Worm (Caenorhabditis elegans) whole organism, L2 larva: Measurements from ENCODE around the gene nucl-1.
A peak's percentile ranks its signal among the peaks of the same experiment; 100 is the strongest.

Source experiments
- C34F6.9 ChIP-seq: fragments of 150-350 bp; optimal IDR thresholded peaks from 2 replicates; lab custom pipeline; 2014; ENCODE audit warnings: missing biosample characterization, missing genetic modification characterization
- F13H6.1 ChIP-seq: sonication (generic microtip); optimal IDR thresholded peaks from 2 replicates; lab custom pipeline; 2016; ENCODE audit warnings: missing genetic modification characterization, missing compliant biosample characterization
- Y55F3AM.14 ChIP-seq: fragments of 200-800 bp; sonication (Bioruptor generic); optimal IDR thresholded peaks from 2 replicates; lab custom pipeline; 2018; ENCODE audit warnings: mild to moderate bottlenecking, missing genetic modification characterization, missing compliant biosample characterization
- ZK546.5 ChIP-seq: sonication (generic microtip); optimal IDR thresholded peaks from 2 replicates; lab custom pipeline; 2017; ENCODE audit warnings: missing biosample characterization, missing genetic modification characterization
- aly-2 ChIP-seq: fragments of 150-350 bp; optimal IDR thresholded peaks from 2 replicates; lab custom pipeline; 2014; ENCODE audit warnings: missing biosample characterization, missing genetic modification characterization
- ceh-16 ChIP-seq: fragments of 150-350 bp; optimal IDR thresholded peaks from 2 replicates; lab custom pipeline; 2014; ENCODE audit warnings: missing biosample characterization, missing genetic modification characterization
- ceh-82 ChIP-seq: fragments of 150-350 bp; optimal IDR thresholded peaks from 2 replicates; lab custom pipeline; 2014; ENCODE audit warnings: missing biosample characterization, missing genetic modification characterization
- dmd-4 ChIP-seq: sonication (generic microtip); optimal IDR thresholded peaks from 2 replicates; lab custom pipeline; 2017; ENCODE audit warnings: missing biosample characterization, missing genetic modification characterization
- egl-27 ChIP-seq: sonication (generic microtip); optimal IDR thresholded peaks from 3 replicates; lab custom pipeline; 2017; ENCODE audit warnings: missing biosample characterization, missing genetic modification reagents, missing genetic modification characterization
- elt-1 ChIP-seq: fragments of 150-350 bp; optimal IDR thresholded peaks from 2 replicates; lab custom pipeline; 2014; ENCODE audit warnings: missing biosample characterization, missing genetic modification characterization
- elt-3 ChIP-seq: sonication (generic microtip); optimal IDR thresholded peaks from 2 replicates; lab custom pipeline; 2017; ENCODE audit warnings: missing biosample characterization, missing genetic modification characterization
- fos-1 ChIP-seq: fragments of 150-350 bp; optimal IDR thresholded peaks from 2 replicates; lab custom pipeline; 2014; ENCODE audit warnings: missing biosample characterization, missing genetic modification characterization
- gmeb-1 ChIP-seq: fragments of 150-350 bp; optimal IDR thresholded peaks from 2 replicates; lab custom pipeline; 2014; ENCODE audit warnings: missing biosample characterization, missing genetic modification characterization
- lin-11 ChIP-seq: fragments of 150-350 bp; sonication (generic microtip); optimal IDR thresholded peaks from 2 replicates; lab custom pipeline; 2014; ENCODE audit warnings: missing biosample characterization, missing genetic modification characterization, inconsistent platforms, mixed read lengths
- lin-13 ChIP-seq: fragments of 150-350 bp; optimal IDR thresholded peaks from 2 replicates; lab custom pipeline; 2014; ENCODE audit warnings: missing biosample characterization, missing genetic modification reagents, missing genetic modification characterization
- lin-39 ChIP-seq: fragments of 150-350 bp; optimal IDR thresholded peaks from 2 replicates; lab custom pipeline; 2014; ENCODE audit warnings: missing biosample characterization, missing genetic modification reagents, missing genetic modification characterization
- lsy-2 ChIP-seq, 2 experiments: fragments of 150-350 bp in 1 of 2; sonication (generic microtip) in 1 of 2; optimal IDR thresholded peaks; 2 replicates each; lab custom pipeline; 2014 to 2017; ENCODE audit warnings: missing biosample characterization in 2 of 2, missing genetic modification characterization in 2 of 2
- mab-5 ChIP-seq: fragments of 150-350 bp; optimal IDR thresholded peaks from 2 replicates; lab custom pipeline; 2014; ENCODE audit warnings: missing biosample characterization, missing genetic modification characterization
- mbf-1 ChIP-seq: sonication (generic microtip); optimal IDR thresholded peaks from 2 replicates; lab custom pipeline; 2017; ENCODE audit warnings: missing biosample characterization, missing genetic modification characterization
- mdl-1 ChIP-seq, 2 experiments: fragments of 150-350 bp in 1 of 2; sonication (generic microtip) in 1 of 2; optimal IDR thresholded peaks; 2 replicates each; lab custom pipeline; 2017; ENCODE audit warnings: missing biosample characterization in 2 of 2, missing genetic modification characterization in 2 of 2
- nhr-10 ChIP-seq: sonication (generic microtip); optimal IDR thresholded peaks from 2 replicates; lab custom pipeline; 2017; ENCODE audit warnings: missing biosample characterization, missing genetic modification characterization
- nhr-12 ChIP-seq: fragments of 150-350 bp; optimal IDR thresholded peaks from 2 replicates; lab custom pipeline; 2014; ENCODE audit warnings: missing biosample characterization, missing genetic modification characterization
- nhr-129 ChIP-seq: fragments of 150-350 bp; optimal IDR thresholded peaks from 2 replicates; lab custom pipeline; 2014; ENCODE audit warnings: missing biosample characterization, missing genetic modification characterization
- nhr-21 ChIP-seq: fragments of 150-350 bp; optimal IDR thresholded peaks from 2 replicates; lab custom pipeline; 2014; ENCODE audit warnings: missing biosample characterization, missing genetic modification characterization
- nhr-237 ChIP-seq: fragments of 150-350 bp; optimal IDR thresholded peaks from 2 replicates; lab custom pipeline; 2014; ENCODE audit warnings: missing biosample characterization, missing genetic modification characterization
- nhr-25 ChIP-seq: fragments of 150-350 bp; sonication (generic microtip); optimal IDR thresholded peaks from 3 replicates; lab custom pipeline; 2014; ENCODE audit warnings: missing biosample characterization, missing genetic modification characterization
- nhr-6 ChIP-seq: fragments of 150-350 bp; optimal IDR thresholded peaks from 2 replicates; lab custom pipeline; 2014; ENCODE audit warnings: missing biosample characterization, missing genetic modification characterization
- nhr-77 ChIP-seq: fragments of 150-350 bp; optimal IDR thresholded peaks from 2 replicates; lab custom pipeline; 2014; ENCODE audit warnings: missing biosample characterization, missing genetic modification characterization
- sem-4 ChIP-seq: fragments of 150-350 bp; optimal IDR thresholded peaks from 2 replicates; lab custom pipeline; 2014; ENCODE audit warnings: missing biosample characterization, missing genetic modification reagents, missing genetic modification characterization
- skn-1 ChIP-seq: sonication (generic microtip); optimal IDR thresholded peaks from 2 replicates; lab custom pipeline; 2017; ENCODE audit warnings: missing biosample characterization, missing genetic modification characterization
- sma-3 ChIP-seq: sonication (generic microtip); optimal IDR thresholded peaks from 2 replicates; lab custom pipeline; 2016; ENCODE audit warnings: missing genetic modification reagents, missing genetic modification characterization, missing compliant biosample characterization
- sma-9 ChIP-seq, 2 experiments: fragments of 150-350 bp in 1 of 2; sonication (generic microtip) in 1 of 2; optimal IDR thresholded peaks; 2 replicates each; lab custom pipeline; 2014 to 2016; ENCODE audit warnings: missing genetic modification characterization in 2 of 2, mild to moderate bottlenecking in 1 of 2, missing biosample characterization in 1 of 2, missing compliant biosample characterization in 1 of 2, missing genetic modification reagents in 1 of 2, moderate library complexity in 1 of 2
- snpc-4 ChIP-seq: fragments of 150-350 bp; optimal IDR thresholded peaks from 2 replicates; lab custom pipeline; 2014; ENCODE audit warnings: missing biosample characterization, missing genetic modification characterization
- unc-39 ChIP-seq: fragments of 150-350 bp; optimal IDR thresholded peaks from 2 replicates; lab custom pipeline; 2014; ENCODE audit warnings: missing biosample characterization, missing genetic modification characterization
- unc-55 ChIP-seq: fragments of 150-350 bp; sonication (generic microtip); optimal IDR thresholded peaks from 3 replicates; lab custom pipeline; 2014; ENCODE audit warnings: missing biosample characterization, missing genetic modification reagents, missing genetic modification characterization
- unc-62 ChIP-seq: fragments of 150-350 bp; optimal IDR thresholded peaks from 2 replicates; lab custom pipeline; 2014; ENCODE audit warnings: missing biosample characterization, missing genetic modification reagents, missing genetic modification characterization
- zag-1 ChIP-seq: fragments of 150-350 bp; optimal IDR thresholded peaks from 2 replicates; lab custom pipeline; 2014; ENCODE audit warnings: missing biosample characterization, missing genetic modification characterization
- ztf-1 ChIP-seq: fragments of 200-800 bp; sonication (Bioruptor generic); conservative IDR thresholded peaks from 2 replicates; pipeline ENCODE4 v1.3.6; 2022; ENCODE audit warnings: missing genetic modification characterization, missing compliant biosample characterization
- ztf-11 ChIP-seq: sonication (generic microtip); optimal IDR thresholded peaks from 2 replicates; lab custom pipeline; 2017; ENCODE audit warnings: missing biosample characterization, missing genetic modification characterization
- ztf-4 ChIP-seq: fragments of 150-350 bp; optimal IDR thresholded peaks from 2 replicates; lab custom pipeline; 2014; ENCODE audit warnings: missing biosample characterization, missing genetic modification characterization

nucl-1 gene

ce11 chrIV:8289505-8289579 is at the start of gene nucl-1:
TSS of gene nucl-1 (minus strand) at chrIV:8289530.
- TF ChIP-seq fos-1 (no peak), F13H6.1 (tag; lab: Kevin White, UChicago) (no peak), lin-39 (tag; lab: Kevin White, UChicago) (no peak), ztf-11 (tag; lab: Kevin White, UChicago) (no peak), elt-3 (tag; lab: Kevin White, UChicago) (no peak), unc-62 (GFP tag; lab: Kevin White, UChicago) (no peak), sem-4 (no peak), unc-55 (GFP tag; lab: Kevin White, UChicago) (no peak), zag-1 (tag; lab: Kevin White, UChicago) (no peak)

- TF ChIP-seq snpc-4 (tag; lab: Kevin White, UChicago): no peak
- no peak for TF ChIP-seq elt-1 (tag; lab: Kevin White, UChicago)
- TF ChIP-seq nhr-21 (tag; lab: Kevin White, UChicago): peak; percentile 37
- no peak for TF ChIP-seq ceh-82 (tag; lab: Kevin White, UChicago)
- TF ChIP-seq ceh-16 (tag; lab: Kevin White, UChicago): peak; percentile 97
- TF ChIP-seq sma-3 (GFP tag; lab: Kevin White, UChicago): peak; percentile 55
- peak; percentile 30 for TF ChIP-seq C34F6.9 (tag; lab: Kevin White, UChicago)
- peak; percentile 5 for TF ChIP-seq sma-9 (GFP tag; optimal IDR thresholded peaks at IDR 0.05; lab: Kevin White, UChicago)
- TF ChIP-seq sma-9 (tag; optimal IDR thresholded peaks at IDR 0.05; lab: Kevin White, UChicago): no peak
- peak; percentile 80 for TF ChIP-seq nhr-6 (tag; lab: Kevin White, UChicago)
- peak; percentile 66 for TF ChIP-seq mab-5 (tag; lab: Kevin White, UChicago)
- TF ChIP-seq nhr-237 (tag; lab: Kevin White, UChicago): no peak
- no peak for TF ChIP-seq unc-39 (tag; lab: Kevin White, UChicago)
- TF ChIP-seq lin-13 (GFP tag; lab: Kevin White, UChicago): peak; percentile 67
- peak; percentile 68 for TF ChIP-seq nhr-129 (tag; lab: Kevin White, UChicago)
- no peak for TF ChIP-seq F13H6.1 (tag; lab: Kevin White, UChicago)
- peak; percentile 75 for TF ChIP-seq sem-4
- TF ChIP-seq egl-27 (tag; lab: Kevin White, UChicago): no peak
- peak; percentile 95 for TF ChIP-seq nhr-25
- TF ChIP-seq fos-1: peak; percentile 21
Observed at ce11 chrIV:8333988-8334863, 44.9 kb upstream of the nucl-1 start, which contains the start of gene his-32. TSS of gene his-32 (plus strand) at chrIV:8334305.

- TF ChIP-seq unc-62 (GFP tag; lab: Kevin White, UChicago): no peak
- TF ChIP-seq mdl-1 (tag; optimal IDR thresholded peaks at IDR 0.05; lab: Kevin White, UChicago): no peak
- TF ChIP-seq ztf-4 (tag; lab: Kevin White, UChicago): no peak
- TF ChIP-seq lin-11: no peak
- no peak for TF ChIP-seq C34F6.9 (tag; lab: Kevin White, UChicago)
- TF ChIP-seq nhr-237 (tag; lab: Kevin White, UChicago): no peak
- no peak for TF ChIP-seq ztf-1 (GFP tag; lab: Robert Waterston, UW)
- TF ChIP-seq mbf-1 (tag; lab: Kevin White, UChicago): no peak
- no peak for TF ChIP-seq nhr-10 (tag; lab: Kevin White, UChicago)
- TF ChIP-seq ZK546.5 (tag; lab: Kevin White, UChicago): no peak
- no peak for TF ChIP-seq skn-1
- TF ChIP-seq sma-9 (GFP tag; optimal IDR thresholded peaks at IDR 0.05; lab: Kevin White, UChicago): no peak
- TF ChIP-seq sma-9 (tag; optimal IDR thresholded peaks at IDR 0.05; lab: Kevin White, UChicago): no peak
- no peak for TF ChIP-seq aly-2
- no peak for TF ChIP-seq elt-3 (tag; lab: Kevin White, UChicago)
- TF ChIP-seq F13H6.1 (tag; lab: Kevin White, UChicago): no peak
- TF ChIP-seq nhr-25: no peak
- no peak for TF ChIP-seq dmd-4
- no peak for TF ChIP-seq Y55F3AM.14 (GFP tag; lab: Kevin White, UChicago)
Observed at ce11 chrIV:8333954-8333987, 44.4 kb upstream of the nucl-1 start, which contains the start of gene his-31. TSS of gene his-31 (minus strand) at chrIV:8333983.

ce11 chrIV:8333554-8333953 is 44.2 kb upstream of the nucl-1 start:
- TF ChIP-seq fos-1 (no peak), mdl-1 (tag; optimal IDR thresholded peaks at IDR 0.05; lab: Kevin White, UChicago) (no peak), sma-3 (GFP tag; lab: Kevin White, UChicago) (no peak), mab-5 (tag; lab: Kevin White, UChicago) (no peak), ceh-82 (tag; lab: Kevin White, UChicago) (no peak), nhr-237 (tag; lab: Kevin White, UChicago) (no peak), nhr-129 (tag; lab: Kevin White, UChicago) (no peak), unc-55 (GFP tag; lab: Kevin White, UChicago) (no peak), lsy-2 (tag; optimal IDR thresholded peaks at IDR 0.05; lab: Kevin White, UChicago) (no peak), nhr-77 (tag; lab: Kevin White, UChicago) (no peak), gmeb-1 (tag; lab: Kevin White, UChicago) (no peak), nhr-12 (no peak), ztf-4 (tag; lab: Kevin White, UChicago) (no peak), sma-9 (GFP tag; optimal IDR thresholded peaks at IDR 0.05; lab: Kevin White, UChicago) (no peak), sma-9 (tag; optimal IDR thresholded peaks at IDR 0.05; lab: Kevin White, UChicago) (no peak), ZK546.5 (tag; lab: Kevin White, UChicago) (no peak), mbf-1 (tag; lab: Kevin White, UChicago) (no peak), nhr-6 (tag; lab: Kevin White, UChicago) (no peak)
